In the genomic region with DNA sequence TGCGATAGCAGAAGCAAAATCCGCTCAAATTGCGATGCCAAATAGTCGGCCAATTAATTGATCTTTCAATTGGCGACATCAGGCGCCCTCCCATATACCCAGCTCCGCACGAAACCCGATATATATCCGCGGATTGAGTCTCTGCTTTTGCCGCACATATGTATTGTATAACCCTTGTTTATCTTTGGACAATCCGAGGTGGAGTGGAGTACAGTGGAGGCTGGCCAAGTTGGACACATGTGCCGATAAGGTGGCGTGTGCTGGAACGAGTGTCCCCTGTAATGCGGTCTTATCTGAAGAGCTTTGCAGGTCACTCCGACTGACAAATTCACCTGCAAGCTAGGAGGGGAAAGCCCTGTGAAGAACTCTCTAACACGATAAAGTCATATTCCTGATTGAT, we compare ENCODE assay signal across 1 fruit fly cellular context.
A peak's percentile ranks its signal among the peaks of the same experiment; 100 is the strongest.
TF ChIP-seq lines count a peak whose summit lies in the region.

No protein-coding gene starts in this region.

TF ChIP-seq in whole organism, embryonic, 481 proteins besides CTCF, POLR2A, EP300 and RAD21 (continued from another document):
- TF ChIP-seq BEAF-32 (GFP tag; optimal IDR thresholded peaks at IDR 0.05; lab: Kevin White, UChicago) (no peak), hb (GFP tag; IDR thresholded peaks at IDR 0.05; lab: Robert Waterston, UW; ENCODE audit: partially characterized antibody) (no peak), row (GFP tag; IDR thresholded peaks at IDR 0.05; lab: Robert Waterston, UW) (peak; percentile 19; the same call in 2 of the 3 replicates), CG7786 (GFP tag; optimal IDR thresholded peaks at IDR 0.05; lab: Kevin White, UChicago) (no peak), grau (tag; optimal IDR thresholded peaks at IDR 0.05; lab: Kevin White, UChicago) (peak; percentile 81), gem (tag; optimal IDR thresholded peaks at IDR 0.05; lab: Kevin White, UChicago) (no peak), Atf3 (GFP tag; optimal IDR thresholded peaks at IDR 0.05; lab: Kevin White, UChicago) (no peak)
